Fruit fly (Drosophila melanogaster): ENCODE measurements around the gene CG17147.

The CG17147 gene

DNA sequence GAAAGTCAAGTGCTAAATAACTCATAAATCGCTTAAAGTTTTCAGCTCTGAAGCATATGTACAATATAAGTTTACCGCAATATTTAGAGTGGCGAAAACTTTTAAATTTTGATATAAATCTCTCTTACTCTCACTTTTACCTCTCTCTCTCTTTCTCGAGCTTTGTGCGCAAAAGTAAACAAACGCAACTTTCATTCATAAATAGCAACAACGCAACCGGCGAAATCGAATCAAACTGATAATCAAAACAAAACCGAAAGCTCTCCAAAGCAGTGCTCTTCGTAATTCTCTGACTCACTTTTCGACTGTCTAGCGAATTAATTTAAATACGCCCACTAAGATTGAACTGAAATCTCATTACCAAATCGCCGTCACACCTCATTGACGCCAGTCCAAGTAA lies 37.8 kb upstream of the CG17147 start:
- peak in 1 of 2 experiments; percentile 42 for TF ChIP-seq Pdp1 (GFP tag; optimal IDR thresholded peaks at IDR 0.05)
- no peak for TF ChIP-seq gsb (GFP tag; IDR thresholded peaks at IDR 0.05)
- 0 out of 4 replicates have a peak, but pooled peaks have one; percentile 47 for TF ChIP-seq chinmo (GFP tag; IDR thresholded peaks at IDR 0.05; ENCODE audit: partially characterized antibody)
- no peak for TF ChIP-seq dati (GFP tag; IDR thresholded peaks at IDR 0.05)
- peak; percentile 35 to 58 for TF ChIP-seq Trl (optimal IDR thresholded peaks at IDR 0.05)
- TF ChIP-seq Trl (GFP tag; optimal IDR thresholded peaks at IDR 0.05), result no peak
- no peak for TF ChIP-seq CG10654 (GFP tag; optimal IDR thresholded peaks at IDR 0.05)
- peak; percentile 60 for TF ChIP-seq grn (GFP tag; optimal IDR thresholded peaks at IDR 0.05)
- TF ChIP-seq CG12659 (GFP tag; optimal IDR thresholded peaks at IDR 0.05), result no peak
- TF ChIP-seq CG11723 (GFP tag; optimal IDR thresholded peaks at IDR 0.05), result no peak
- TF ChIP-seq sr (GFP tag; IDR thresholded peaks at IDR 0.05), result 0 out of 3 replicates have a peak, but pooled peaks have one; percentile 27
- peak; percentile 6 for TF ChIP-seq exex (tag; optimal IDR thresholded peaks at IDR 0.05)
- peak; percentile 32 for TF ChIP-seq Blimp-1 (GFP tag; optimal IDR thresholded peaks at IDR 0.05)
- peak; percentile 9; the same call in 1 of the 2 replicates for TF ChIP-seq vvl (GFP tag; IDR thresholded peaks at IDR 0.05)

DNA sequence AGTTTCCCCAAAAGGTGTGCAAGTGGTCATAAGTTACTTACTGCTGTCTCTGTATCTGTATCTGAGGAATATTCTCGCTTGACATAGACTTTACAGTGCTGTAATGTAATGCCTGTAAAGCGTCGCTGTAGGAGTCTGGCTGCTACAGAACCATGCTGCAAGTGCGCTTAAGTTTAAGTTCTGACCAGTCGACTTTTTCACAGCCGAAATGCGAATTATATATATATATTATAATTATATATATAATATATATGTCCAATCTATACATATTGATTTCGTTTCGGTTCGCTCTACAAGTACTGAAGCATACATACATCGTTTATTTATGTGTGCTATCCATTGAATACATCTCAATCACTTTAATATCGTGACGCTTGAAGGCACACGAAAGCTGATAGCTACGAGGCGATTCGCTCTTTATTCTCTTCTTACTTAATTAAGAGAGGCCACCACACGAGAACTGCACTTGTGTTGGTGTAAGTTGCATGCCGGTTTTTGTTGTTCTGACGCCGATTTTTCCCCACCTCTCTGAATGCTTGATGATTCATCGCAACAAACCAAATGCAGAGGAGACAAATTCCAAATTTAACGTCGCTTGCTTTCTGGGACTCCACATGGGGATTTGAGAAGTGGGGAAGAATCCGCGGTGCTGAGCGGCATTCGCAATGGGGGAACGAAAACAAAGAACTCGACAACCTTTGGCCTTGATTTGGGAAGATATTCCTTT lies 37.3 kb upstream of the CG17147 start:
- no peak for TF ChIP-seq usp (GFP tag; optimal IDR thresholded peaks at IDR 0.05)
- TF ChIP-seq CG1233 (GFP tag; optimal IDR thresholded peaks at IDR 0.05), result no peak
- TF ChIP-seq CG34224 (GFP tag; IDR thresholded peaks at IDR 0.05; ENCODE audit: partially characterized antibody), result no peak
- TF ChIP-seq CG31441 (GFP tag; IDR thresholded peaks at IDR 0.05), result 0 out of 2 replicates have a peak, but pooled peaks have one; percentile 26
- no peak for TF ChIP-seq pita (GFP tag; optimal IDR thresholded peaks at IDR 0.05)
- peak; percentile 39 for TF ChIP-seq Hmr (GFP tag; optimal IDR thresholded peaks at IDR 0.05)
- no peak for TF ChIP-seq shn (GFP tag; optimal IDR thresholded peaks at IDR 0.05)
- no peak for TF ChIP-seq kni (GFP tag; optimal IDR thresholded peaks at IDR 0.05)
- TF ChIP-seq gem (tag; optimal IDR thresholded peaks at IDR 0.05), result no peak
- peak; percentile 8 for TF ChIP-seq CG4707 (GFP tag; optimal IDR thresholded peaks at IDR 0.05)
- no peak for TF ChIP-seq hth (optimal IDR thresholded peaks at IDR 0.05)
- TF ChIP-seq CG7839 (tag; optimal IDR thresholded peaks at IDR 0.05), result peak; percentile 42
- TF ChIP-seq Dp (GFP tag; optimal IDR thresholded peaks at IDR 0.05), result peak; percentile 73
- peak; percentile 18 for TF ChIP-seq yki (optimal IDR thresholded peaks at IDR 0.05)
- TF ChIP-seq nom (GFP tag; optimal IDR thresholded peaks at IDR 0.05), result peak; percentile 60
- no peak for TF ChIP-seq CG2202 (tag; optimal IDR thresholded peaks at IDR 0.05)
- no peak for TF ChIP-seq CG8089 (GFP tag; optimal IDR thresholded peaks at IDR 0.05)
- peak; percentile 65 for TF ChIP-seq nmo (GFP tag; optimal IDR thresholded peaks at IDR 0.05)
- no peak for TF ChIP-seq Dref (GFP tag; IDR thresholded peaks at IDR 0.05)
- TF ChIP-seq ttk (GFP tag; IDR thresholded peaks at IDR 0.05), result no peak
- TF ChIP-seq dmrt99B (tag; optimal IDR thresholded peaks at IDR 0.05), result peak; percentile 16
- peak; percentile 65 for TF ChIP-seq CoRest (tag; optimal IDR thresholded peaks at IDR 0.05)
- TF ChIP-seq Usf (GFP tag; optimal IDR thresholded peaks at IDR 0.05), result no peak
- TF ChIP-seq CG17361 (GFP tag; IDR thresholded peaks at IDR 0.05), result peak; percentile 29; the same call in 1 of the 3 replicates
- TF ChIP-seq klu (GFP tag; IDR thresholded peaks at IDR 0.05), result no peak
- TF ChIP-seq ewg (GFP tag; optimal IDR thresholded peaks at IDR 0.05), result peak; percentile 44
- peak; percentile 0 for TF ChIP-seq grn (GFP tag; optimal IDR thresholded peaks at IDR 0.05)
- TF ChIP-seq emc (GFP tag; optimal IDR thresholded peaks at IDR 0.05), result no peak
- TF ChIP-seq CG12659 (GFP tag; optimal IDR thresholded peaks at IDR 0.05), result peak; percentile 76
- no peak for TF ChIP-seq seq (GFP tag; IDR thresholded peaks at IDR 0.05)
- peak; percentile 70 for TF ChIP-seq sd (tag; optimal IDR thresholded peaks at IDR 0.05)
- TF ChIP-seq CG4820 (GFP tag; optimal IDR thresholded peaks at IDR 0.05), result no peak
- no peak for TF ChIP-seq CG6654 (GFP tag; optimal IDR thresholded peaks at IDR 0.05)
- no peak for TF ChIP-seq CG8944 (GFP tag; optimal IDR thresholded peaks at IDR 0.05)
- peak; percentile 37 for TF ChIP-seq CG13775 (GFP tag; optimal IDR thresholded peaks at IDR 0.05)
- no peak for TF ChIP-seq so (GFP tag; IDR thresholded peaks at IDR 0.05)
- TF ChIP-seq pzg (GFP tag; optimal IDR thresholded peaks at IDR 0.05), result peak; percentile 7

Measured in whole organism, embryonic.